Worm (Caenorhabditis elegans) whole organism, L4/young adult: ENCODE measurements around the gene ZK697.14.

Experiments
- W03F9.2 ChIP-seq: fragments of 150-350 bp; optimal IDR thresholded peaks from 2 replicates; lab custom pipeline; 2014; ENCODE audit warnings: missing biosample characterization, missing genetic modification characterization
- dao-5 ChIP-seq: sonication (generic microtip); optimal IDR thresholded peaks from 2 replicates; lab custom pipeline; 2016; ENCODE audit warnings: missing genotype, missing genetic modification characterization, moderate library complexity, missing compliant biosample characterization
- him-1 ChIP-seq: sonication (generic microtip); optimal IDR thresholded peaks from 2 replicates; lab custom pipeline; 2016; ENCODE audit warnings: missing genotype, missing genetic modification reagents, missing genetic modification characterization, missing compliant biosample characterization

DNA sequence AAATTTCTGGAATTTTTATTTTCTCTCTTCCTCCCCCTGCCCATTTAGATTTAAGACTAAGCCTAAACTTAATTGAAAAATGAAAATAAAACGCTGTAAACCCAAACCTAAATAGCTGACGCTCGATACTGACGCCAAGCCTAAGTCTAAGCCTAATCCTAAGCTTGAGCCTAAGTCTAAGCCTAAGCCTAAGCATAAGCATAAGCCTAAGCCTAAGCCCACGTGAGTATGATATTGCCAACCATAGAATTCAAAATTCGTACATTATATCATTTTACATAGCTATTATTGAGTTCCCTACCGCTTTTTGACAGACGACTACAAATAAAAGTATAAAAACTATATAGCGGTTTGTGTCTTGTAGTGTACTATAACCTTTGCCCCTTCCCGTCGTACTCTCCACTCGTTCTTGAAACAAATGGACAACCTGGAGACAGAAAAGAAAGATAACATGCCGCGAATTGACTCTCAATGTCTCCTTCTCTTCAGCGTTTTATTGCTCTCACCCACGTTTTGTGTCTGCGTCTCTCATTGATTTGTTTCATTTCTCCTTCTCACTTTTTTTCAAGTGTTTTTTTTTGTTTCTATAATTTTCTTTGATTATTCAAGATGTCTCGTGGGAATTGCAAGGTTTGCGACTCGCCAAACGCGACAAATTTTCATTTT is 12.2 kb downstream of the ZK697.14 start, which contains the start of gene nhr-256:
- TF ChIP-seq dao-5 (tag; lab: Kevin White, UChicago): no peak
- peak; percentile 80 for TF ChIP-seq W03F9.2 (tag; lab: Kevin White, UChicago)
- TF ChIP-seq him-1: no peak
